Fruit fly (Drosophila melanogaster) whole organism, embryonic: ENCODE data around the gene Chrac-14.
A peak's percentile ranks its signal among the peaks of the same experiment; 100 is the strongest.

Experiments used
- Abd-B ChIP-seq: fragments of 200-800 bp; sonication (Bioruptor generic); optimal IDR thresholded peaks from 2 replicates; lab custom pipeline; 2018; ENCODE audit warnings: missing biosample characterization, mild to moderate bottlenecking, missing genetic modification characterization, moderate library complexity
- Adf1 ChIP-seq: fragments of 200-800 bp; sonication (Bioruptor generic); IDR thresholded peaks from 2 replicates; pipeline ENCODE4 v1.3.6; 2022; ENCODE audit warnings: missing biosample characterization, missing genetic modification characterization
- CG10147 ChIP-seq: fragments of 200-800 bp; sonication (Bioruptor generic); optimal IDR thresholded peaks from 2 replicates; lab custom pipeline; 2019; ENCODE audit warnings: missing biosample characterization, mild to moderate bottlenecking, missing genetic modification characterization, moderate library complexity
- CG10462 ChIP-seq: fragments of 200-800 bp; sonication (Bioruptor generic); optimal IDR thresholded peaks from 2 replicates; lab custom pipeline; 2016; ENCODE audit warnings: missing biosample characterization, missing genetic modification characterization
- CG13123 ChIP-seq: fragments of 200-800 bp; sonication (Bioruptor generic); optimal IDR thresholded peaks from 2 replicates; lab custom pipeline; 2016; ENCODE audit warnings: missing biosample characterization, missing genetic modification characterization
- CG14965 ChIP-seq: fragments of 200-800 bp; sonication (Bioruptor generic); optimal IDR thresholded peaks from 2 replicates; lab custom pipeline; 2016; ENCODE audit warnings: missing biosample characterization, missing genetic modification characterization, borderline replicate concordance
- CG16779 ChIP-seq: fragments of 200-800 bp; sonication (Bioruptor generic); IDR thresholded peaks from 2 replicates; pipeline ENCODE4 v1.3.6; 2022; ENCODE audit warnings: missing biosample characterization, missing genetic modification characterization
- CG17186 ChIP-seq: fragments of 200-800 bp; sonication (Bioruptor generic); optimal IDR thresholded peaks from 3 replicates; lab custom pipeline; 2017; ENCODE audit warnings: missing biosample characterization, missing genetic modification reagents, missing genetic modification characterization
- CG17385 ChIP-seq: fragments of 200-800 bp; sonication (Bioruptor generic); optimal IDR thresholded peaks from 3 replicates; lab custom pipeline; 2018; ENCODE audit warnings: missing biosample characterization, mild to moderate bottlenecking, missing genetic modification characterization
- CG42726 ChIP-seq: fragments of 200-800 bp; sonication (Bioruptor generic); IDR thresholded peaks from 2 replicates; pipeline ENCODE4 v1.3.6; 2022; ENCODE audit warnings: missing biosample characterization, missing genetic modification characterization; ENCODE audit not compliant: partially characterized antibody
- CG5180 ChIP-seq: fragments of 200-800 bp; sonication (Bioruptor generic); optimal IDR thresholded peaks from 3 replicates; lab custom pipeline; 2017; ENCODE audit warnings: missing biosample characterization, missing genetic modification characterization, mild to moderate bottlenecking, moderate library complexity, missing genetic modification reagents
- CG6791 ChIP-seq: fragments of 200-800 bp; sonication (Bioruptor generic); IDR thresholded peaks from 3 replicates; pipeline ENCODE4 v1.3.6; 2022; ENCODE audit warnings: missing biosample characterization, missing genetic modification characterization; ENCODE audit not compliant: partially characterized antibody
- CG7372 ChIP-seq: fragments of 200-800 bp; sonication (Bioruptor generic); IDR thresholded peaks from 2 replicates; pipeline ENCODE4 v1.3.6; 2022; ENCODE audit warnings: missing biosample characterization, missing genetic modification characterization
- CG8281 ChIP-seq: fragments of 200-800 bp; sonication (Bioruptor generic); optimal IDR thresholded peaks from 2 replicates; lab custom pipeline; 2018; ENCODE audit warnings: missing biosample characterization, mild to moderate bottlenecking, missing genetic modification characterization, moderate library complexity
- CG8359 ChIP-seq: fragments of 200-800 bp; sonication (Bioruptor generic); optimal IDR thresholded peaks from 2 replicates; lab custom pipeline; 2017; ENCODE audit warnings: missing biosample characterization, mild to moderate bottlenecking, missing genetic modification characterization, borderline replicate concordance
- CG8765 ChIP-seq: fragments of 200-800 bp; sonication (Bioruptor generic); IDR thresholded peaks from 2 replicates; pipeline ENCODE4 v1.3.6; 2022; ENCODE audit warnings: missing biosample characterization, missing genetic modification characterization
- CG9609 ChIP-seq: fragments of 200-800 bp; sonication (Bioruptor generic); optimal IDR thresholded peaks from 3 replicates; lab custom pipeline; 2016; ENCODE audit warnings: missing biosample characterization, missing genetic modification characterization
- CG9876 ChIP-seq: fragments of 200-800 bp; sonication (Bioruptor generic); optimal IDR thresholded peaks from 2 replicates; lab custom pipeline; 2016; ENCODE audit warnings: missing biosample characterization, missing genetic modification characterization
- CHES-1-like ChIP-seq: fragments of 200-800 bp; sonication (Bioruptor generic); optimal IDR thresholded peaks from 2 replicates; lab custom pipeline; 2016; ENCODE audit warnings: missing biosample characterization, missing genetic modification characterization
- CTCF ChIP-seq: fragments of 200-800 bp; sonication (Bioruptor generic); optimal IDR thresholded peaks from 2 replicates; lab custom pipeline; 2017; ENCODE audit warnings: missing biosample characterization, mild to moderate bottlenecking, missing genetic modification characterization, moderate library complexity
- Deaf1 ChIP-seq: fragments of 200-800 bp; optimal IDR thresholded peaks from 3 replicates; lab custom pipeline; 2019; ENCODE audit warnings: missing biosample characterization, mild to moderate bottlenecking, missing genetic modification characterization, moderate library complexity
- H2.0 ChIP-seq: fragments of 200-800 bp; sonication (Bioruptor generic); IDR thresholded peaks from 2 replicates; pipeline ENCODE4 v1.3.6; 2022; ENCODE audit warnings: missing biosample characterization, missing genetic modification characterization
- Hand ChIP-seq: fragments of 200-800 bp; sonication (Bioruptor generic); optimal IDR thresholded peaks from 2 replicates; lab custom pipeline; 2017; ENCODE audit warnings: mild to moderate bottlenecking, missing biosample characterization, missing genetic modification reagents, missing genetic modification characterization
- Lpt ChIP-seq: fragments of >200 bp; optimal IDR thresholded peaks from 2 replicates; lab custom pipeline; 2018; ENCODE audit warnings: missing biosample characterization, missing genetic modification characterization
- Max ChIP-seq: fragments of 200-800 bp; sonication (Bioruptor generic); optimal IDR thresholded peaks from 2 replicates; lab custom pipeline; 2016; ENCODE audit warnings: missing biosample characterization, mild to moderate bottlenecking, missing genetic modification characterization
- Mrtf ChIP-seq: fragments of 200-800 bp; sonication (Bioruptor generic); IDR thresholded peaks from 3 replicates; pipeline ENCODE4 v1.3.6; 2022; ENCODE audit warnings: missing biosample characterization, missing genetic modification characterization
- Opbp ChIP-seq: fragments of 200-800 bp; sonication (Bioruptor generic); IDR thresholded peaks from 3 replicates; pipeline ENCODE4 v1.3.6; 2022; ENCODE audit warnings: missing biosample characterization, missing genetic modification characterization; ENCODE audit not compliant: partially characterized antibody
- Poxn ChIP-seq: fragments of 200-800 bp; sonication (Bioruptor generic); IDR thresholded peaks from 2 replicates; pipeline ENCODE4 v1.3.6; 2022; ENCODE audit warnings: missing biosample characterization, missing genetic modification characterization
- Xbp1 ChIP-seq: fragments of 200-800 bp; sonication (Bioruptor generic); optimal IDR thresholded peaks from 3 replicates; lab custom pipeline; 2016; ENCODE audit warnings: missing biosample characterization, mild to moderate bottlenecking, missing genetic modification characterization
- Xrp1 ChIP-seq: fragments of 200-800 bp; sonication (Bioruptor generic); IDR thresholded peaks from 2 replicates; pipeline ENCODE4 v1.3.6; 2022; ENCODE audit warnings: missing biosample characterization, missing genetic modification characterization
- abd-A ChIP-seq: fragments of 200-800 bp; sonication (Bioruptor generic); optimal IDR thresholded peaks from 3 replicates; lab custom pipeline; 2019; ENCODE audit warnings: missing biosample characterization, mild to moderate bottlenecking, missing genetic modification characterization, moderate library complexity
- chif ChIP-seq, 2 experiments: fragments of 200-800 bp; sonication (Bioruptor generic); optimal IDR thresholded peaks; 3 replicates each; lab custom pipeline; 2016; ENCODE audit warnings: missing biosample characterization in 2 of 2, missing genetic modification characterization in 2 of 2
- corto ChIP-seq: fragments of 200-800 bp; sonication (Bioruptor generic); optimal IDR thresholded peaks from 2 replicates; lab custom pipeline; 2016; ENCODE audit warnings: missing biosample characterization, mild to moderate bottlenecking, missing genetic modification characterization, moderate library complexity
- dimm ChIP-seq: fragments of 200-800 bp; sonication (Bioruptor generic); IDR thresholded peaks from 2 replicates; pipeline ENCODE4 v1.3.6; 2022; ENCODE audit warnings: missing biosample characterization, missing genetic modification characterization
- gsb ChIP-seq: fragments of 200-800 bp; sonication (Bioruptor generic); IDR thresholded peaks from 2 replicates; pipeline ENCODE4 v1.3.6; 2022; ENCODE audit warnings: missing biosample characterization, missing genetic modification characterization
- hkb ChIP-seq, 2 experiments: fragments of 200-800 bp in 1 of 2; fragments of >200 bp in 1 of 2; sonication (Bioruptor generic) in 1 of 2; IDR thresholded peaks in 1 of 2; optimal IDR thresholded peaks in 1 of 2; 2 replicates each; pipeline versions ENCODE4 v1.3.6 to Lab custom; 2017 to 2022; ENCODE audit warnings: missing biosample characterization in 1 of 2, missing genetic modification characterization in 1 of 2
- insv ChIP-seq, 2 experiments: fragments of 200-800 bp; sonication (Bioruptor generic); optimal IDR thresholded peaks; 3 replicates each; lab custom pipeline; 2016 to 2018; ENCODE audit warnings: missing biosample characterization in 2 of 2, missing genetic modification characterization in 2 of 2
- p53 ChIP-seq: fragments of 200-800 bp; sonication (Bioruptor generic); optimal IDR thresholded peaks from 2 replicates; lab custom pipeline; 2016; ENCODE audit warnings: missing biosample characterization, missing genetic modification characterization
- pb ChIP-seq: fragments of 200-800 bp; sonication (Bioruptor generic); optimal IDR thresholded peaks from 3 replicates; lab custom pipeline; 2016; ENCODE audit warnings: missing biosample characterization, missing genetic modification characterization
- phol ChIP-seq: fragments of 200-800 bp; sonication (Bioruptor generic); optimal IDR thresholded peaks from 3 replicates; lab custom pipeline; 2018; ENCODE audit warnings: missing biosample characterization, mild to moderate bottlenecking, missing genetic modification characterization, moderate library complexity
- pnt ChIP-seq: fragments of 200-800 bp; sonication (Bioruptor generic); optimal IDR thresholded peaks from 3 replicates; lab custom pipeline; 2016; ENCODE audit warnings: missing biosample characterization, missing genetic modification characterization
- ssp ChIP-seq: fragments of 200-800 bp; sonication (Bioruptor generic); IDR thresholded peaks from 2 replicates; pipeline ENCODE4 v1.3.6; 2022; ENCODE audit warnings: missing biosample characterization, missing genetic modification characterization
- stwl ChIP-seq: fragments of 200-800 bp; sonication (Bioruptor generic); optimal IDR thresholded peaks from 3 replicates; lab custom pipeline; 2018; ENCODE audit warnings: missing biosample characterization, mild to moderate bottlenecking, missing genetic modification characterization, moderate library complexity
- sug ChIP-seq: fragments of 200-800 bp; optimal IDR thresholded peaks from 2 replicates; lab custom pipeline; 2019; ENCODE audit warnings: missing biosample characterization, mild to moderate bottlenecking, missing genetic modification characterization, moderate library complexity
- ttk ChIP-seq: fragments of 200-800 bp; sonication (Bioruptor generic); IDR thresholded peaks from 2 replicates; pipeline ENCODE4 v2.1.2; 2022; ENCODE audit warnings: missing biosample characterization, missing genetic modification characterization
- twi ChIP-seq: fragments of 200-800 bp; optimal IDR thresholded peaks from 2 replicates; lab custom pipeline; 2019; ENCODE audit warnings: missing biosample characterization, mild to moderate bottlenecking, missing genetic modification characterization, moderate library complexity
- unpg ChIP-seq: fragments of 200-800 bp; sonication (Bioruptor generic); optimal IDR thresholded peaks from 3 replicates; lab custom pipeline; 2018; ENCODE audit warnings: missing biosample characterization, mild to moderate bottlenecking, missing genetic modification characterization, moderate library complexity
- vvl ChIP-seq: fragments of 200-800 bp; sonication (Bioruptor generic); IDR thresholded peaks from 2 replicates; pipeline ENCODE4 v1.3.6; 2022; ENCODE audit warnings: missing biosample characterization, missing genetic modification characterization
- wek ChIP-seq: fragments of 200-800 bp; sonication (Bioruptor generic); optimal IDR thresholded peaks from 3 replicates; lab custom pipeline; 2018; ENCODE audit warnings: missing biosample characterization, mild to moderate bottlenecking, missing genetic modification characterization, moderate library complexity
- zen ChIP-seq: fragments of 200-800 bp; sonication (Bioruptor generic); optimal IDR thresholded peaks from 3 replicates; lab custom pipeline; 2018; ENCODE audit warnings: missing biosample characterization, mild to moderate bottlenecking, missing genetic modification characterization, moderate library complexity

The Chrac-14 gene

dm6 chr2L:8461782-8462453 is 24.7 kb downstream of the Chrac-14 start (continued):
- TF ChIP-seq CG6791 (GFP tag; lab: Robert Waterston, UW) (no peak), Deaf1 (tag; lab: Kevin White, UChicago) (no peak), pb (GFP tag; lab: Kevin White, UChicago) (no peak), vvl (peak; percentile 28; the same call in 1 of the 2 replicates), CG17186 (GFP tag; lab: Kevin White, UChicago) (no peak), Mrtf (GFP tag; lab: Robert Waterston, UW) (no peak), phol (tag; lab: Kevin White, UChicago) (peak; percentile 42), CG5180 (GFP tag; lab: Kevin White, UChicago) (peak; percentile 71), CG42726 (GFP tag; lab: Robert Waterston, UW) (no peak), CTCF (GFP tag; lab: Kevin White, UChicago) (no peak), CG8359 (peak; percentile 16), stwl (tag; lab: Kevin White, UChicago) (no peak), CG9609 (peak; percentile 31), hkb (optimal IDR thresholded peaks at IDR 0.05; lab: Kevin White, UChicago) (no peak), hkb (GFP tag; IDR thresholded peaks at IDR 0.05; lab: Robert Waterston, UW) (0 out of 2 replicates have a peak, but pooled peaks have one; percentile 44), Adf1 (peak; percentile 38; the same call in 1 of the 2 replicates), H2.0 (no peak), Max (GFP tag; lab: Kevin White, UChicago) (peak; percentile 14), CHES-1-like (GFP tag; lab: Kevin White, UChicago) (no peak), zen (no peak), ssp (GFP tag; lab: Robert Waterston, UW) (no peak), Abd-B (GFP tag; lab: Kevin White, UChicago) (no peak), Poxn (no peak), CG10462 (GFP tag; lab: Kevin White, UChicago) (no peak), Hand (GFP tag; lab: Kevin White, UChicago) (no peak), CG16779 (GFP tag; lab: Robert Waterston, UW) (no peak), chif (GFP tag; optimal IDR thresholded peaks at IDR 0.05; lab: Kevin White, UChicago) (peak; percentile 1 to 30), gsb (GFP tag; lab: Robert Waterston, UW) (no peak), Xrp1 (peak; percentile 44; the same call in 1 of the 2 replicates), Opbp (GFP tag; lab: Robert Waterston, UW) (no peak), CG13123 (GFP tag; lab: Kevin White, UChicago) (no peak), CG8281 (tag; lab: Kevin White, UChicago) (no peak), unpg (peak; percentile 39), pnt (no peak), insv (GFP tag; optimal IDR thresholded peaks at IDR 0.05; lab: Kevin White, UChicago) (no peak), CG10147 (GFP tag; lab: Kevin White, UChicago) (no peak), p53 (GFP tag; lab: Kevin White, UChicago) (no peak), CG8765 (GFP tag; lab: Robert Waterston, UW) (no peak), CG14965 (GFP tag; lab: Kevin White, UChicago) (no peak), CG9876 (GFP tag; lab: Kevin White, UChicago) (no peak), twi (no peak), abd-A (tag; lab: Kevin White, UChicago) (no peak), ttk (GFP tag; lab: Robert Waterston, UW) (no peak), dimm (no peak), CG7372 (GFP tag; lab: Robert Waterston, UW) (no peak), corto (GFP tag; lab: Kevin White, UChicago) (no peak), Lpt (GFP tag; lab: Kevin White, UChicago) (no peak), CG17385 (GFP tag; lab: Kevin White, UChicago) (peak; percentile 5), wek (no peak), Xbp1 (GFP tag; lab: Kevin White, UChicago) (no peak), sug (peak; percentile 85)
